Fruit fly (Drosophila melanogaster): ENCODE results near the gene Anp.

dm6 chr3R:30208011-30208410, 1.7 kb upstream of the Anp start:
- TF ChIP-seq CG11617 (GFP tag; optimal IDR thresholded peaks at IDR 0.05) (no peak), cic (GFP tag; optimal IDR thresholded peaks at IDR 0.05) (no peak), Hr96 (GFP tag; optimal IDR thresholded peaks at IDR 0.05) (no peak), toe (GFP tag; optimal IDR thresholded peaks at IDR 0.05) (no peak), CG5204 (GFP tag; optimal IDR thresholded peaks at IDR 0.05) (no peak), Crg-1 (GFP tag; optimal IDR thresholded peaks at IDR 0.05) (no peak), tj (GFP tag; optimal IDR thresholded peaks at IDR 0.05) (no peak)
